Fruit fly (Drosophila melanogaster) whole organism, embryonic: ENCODE results near the gene CoRest.

ENCODE experiments used
- Bgb ChIP-seq: fragments of 200-800 bp; sonication (Bioruptor generic); IDR thresholded peaks from 2 replicates; pipeline ENCODE4 v1.3.6; 2022; ENCODE audit warnings: missing biosample characterization, missing genetic modification characterization; ENCODE audit not compliant: partially characterized antibody
- Bteb2 ChIP-seq: fragments of 200-800 bp; sonication (Bioruptor generic); optimal IDR thresholded peaks from 2 replicates; lab custom pipeline; 2016; ENCODE audit warnings: missing biosample characterization, missing genetic modification characterization
- CG12155 ChIP-seq: fragments of 200-800 bp; sonication (Bioruptor generic); optimal IDR thresholded peaks from 3 replicates; lab custom pipeline; 2016; ENCODE audit warnings: missing biosample characterization, missing genetic modification characterization
- CG12236 ChIP-seq: fragments of 200-800 bp; sonication (Bioruptor generic); optimal IDR thresholded peaks from 2 replicates; lab custom pipeline; 2016; ENCODE audit warnings: missing biosample characterization, missing genetic modification characterization
- CG13424 ChIP-seq: fragments of 200-800 bp; sonication (Bioruptor generic); optimal IDR thresholded peaks from 2 replicates; lab custom pipeline; 2019; ENCODE audit warnings: missing biosample characterization, mild to moderate bottlenecking, missing genetic modification characterization, moderate library complexity
- CG14710 ChIP-seq: fragments of 200-800 bp; sonication (Bioruptor generic); optimal IDR thresholded peaks from 3 replicates; lab custom pipeline; 2019; ENCODE audit warnings: missing biosample characterization, mild to moderate bottlenecking, missing genetic modification characterization, moderate library complexity
- CG14860 ChIP-seq: fragments of 200-800 bp; sonication (Bioruptor generic); IDR thresholded peaks from 3 replicates; pipeline ENCODE4 v1.3.6; 2022; ENCODE audit warnings: missing biosample characterization, missing genetic modification characterization; ENCODE audit not compliant: partially characterized antibody
- CG14965 ChIP-seq: fragments of 200-800 bp; sonication (Bioruptor generic); optimal IDR thresholded peaks from 2 replicates; lab custom pipeline; 2016; ENCODE audit warnings: missing biosample characterization, missing genetic modification characterization, borderline replicate concordance
- CG16779 ChIP-seq: fragments of 200-800 bp; sonication (Bioruptor generic); IDR thresholded peaks from 2 replicates; pipeline ENCODE4 v1.3.6; 2022; ENCODE audit warnings: missing biosample characterization, missing genetic modification characterization
- CG16813 ChIP-seq: fragments of 200-800 bp; sonication (Bioruptor generic); IDR thresholded peaks from 3 replicates; pipeline ENCODE4 v1.3.6; 2022; ENCODE audit warnings: missing biosample characterization, missing genetic modification characterization; ENCODE audit not compliant: partially characterized antibody
- CG1832 ChIP-seq: fragments of 200-800 bp; sonication (Bioruptor generic); optimal IDR thresholded peaks from 2 replicates; lab custom pipeline; 2017; ENCODE audit warnings: missing biosample characterization, mild to moderate bottlenecking, missing genetic modification characterization, inconsistent platforms
- CG2889 ChIP-seq: fragments of 200-800 bp; sonication (Bioruptor generic); IDR thresholded peaks from 3 replicates; pipeline ENCODE4 v1.3.6; 2022; ENCODE audit warnings: missing biosample characterization, missing genetic modification characterization
- CG30020 ChIP-seq: fragments of 200-800 bp; optimal IDR thresholded peaks from 2 replicates; lab custom pipeline; 2019; ENCODE audit warnings: missing biosample characterization, mild to moderate bottlenecking, missing genetic modification characterization, moderate library complexity
- CG32532 ChIP-seq: fragments of 200-800 bp; sonication (Bioruptor generic); IDR thresholded peaks from 2 replicates; pipeline ENCODE4 v1.3.6; 2022; ENCODE audit warnings: missing biosample characterization, missing genetic modification characterization
- CG42726 ChIP-seq: fragments of 200-800 bp; sonication (Bioruptor generic); IDR thresholded peaks from 2 replicates; pipeline ENCODE4 v1.3.6; 2022; ENCODE audit warnings: missing biosample characterization, missing genetic modification characterization; ENCODE audit not compliant: partially characterized antibody
- CG6791 ChIP-seq: fragments of 200-800 bp; sonication (Bioruptor generic); IDR thresholded peaks from 3 replicates; pipeline ENCODE4 v1.3.6; 2022; ENCODE audit warnings: missing biosample characterization, missing genetic modification characterization; ENCODE audit not compliant: partially characterized antibody
- CG7372 ChIP-seq: fragments of 200-800 bp; sonication (Bioruptor generic); IDR thresholded peaks from 2 replicates; pipeline ENCODE4 v1.3.6; 2022; ENCODE audit warnings: missing biosample characterization, missing genetic modification characterization
- CG7745 ChIP-seq: fragments of 200-800 bp; sonication (Bioruptor generic); optimal IDR thresholded peaks from 2 replicates; lab custom pipeline; 2018; ENCODE audit warnings: missing biosample characterization, mild to moderate bottlenecking, missing genetic modification characterization, moderate library complexity
- CG9215 ChIP-seq: fragments of 200-800 bp; sonication (Bioruptor generic); IDR thresholded peaks from 2 replicates; pipeline ENCODE4 v1.3.6; 2022; ENCODE audit warnings: missing biosample characterization, missing genetic modification characterization
- CHES-1-like ChIP-seq: fragments of 200-800 bp; sonication (Bioruptor generic); optimal IDR thresholded peaks from 2 replicates; lab custom pipeline; 2016; ENCODE audit warnings: missing biosample characterization, missing genetic modification characterization
- Camta ChIP-seq: fragments of 200-800 bp; sonication (Bioruptor generic); optimal IDR thresholded peaks from 2 replicates; lab custom pipeline; 2016; ENCODE audit warnings: missing biosample characterization, missing genetic modification characterization
- CkIIα-i1 ChIP-seq: fragments of 200-800 bp; sonication (Bioruptor generic); IDR thresholded peaks from 2 replicates; pipeline ENCODE4 v1.3.6; 2022; ENCODE audit warnings: missing biosample characterization, missing genetic modification characterization
- CoRest ChIP-seq: fragments of 200-800 bp; sonication (Bioruptor generic); optimal IDR thresholded peaks from 3 replicates; lab custom pipeline; 2018; ENCODE audit warnings: missing biosample characterization, mild to moderate bottlenecking, missing genetic modification characterization, moderate library complexity
- D19B ChIP-seq: fragments of 200-800 bp; sonication (Bioruptor generic); optimal IDR thresholded peaks from 2 replicates; lab custom pipeline; 2017; ENCODE audit warnings: missing biosample characterization, mild to moderate bottlenecking, missing genetic modification characterization
- Dip3 ChIP-seq: fragments of 200-800 bp; sonication (Bioruptor generic); optimal IDR thresholded peaks from 3 replicates; lab custom pipeline; 2016; ENCODE audit warnings: missing biosample characterization, missing genetic modification characterization
- Doc3 ChIP-seq: fragments of 200-800 bp; sonication (Bioruptor generic); IDR thresholded peaks from 3 replicates; pipeline ENCODE4 v1.3.6; 2022; ENCODE audit warnings: missing biosample characterization, missing genetic modification characterization; ENCODE audit not compliant: partially characterized antibody
- E2f2 ChIP-seq: fragments of 200-800 bp; sonication (Bioruptor generic); IDR thresholded peaks from 2 replicates; pipeline ENCODE4 v1.3.6; 2022; ENCODE audit warnings: missing biosample characterization, missing genetic modification characterization
- HLH54F ChIP-seq: fragments of 200-800 bp; sonication (Bioruptor generic); optimal IDR thresholded peaks from 3 replicates; lab custom pipeline; 2016; ENCODE audit warnings: missing biosample characterization, missing genetic modification characterization
- MBD-R2 ChIP-seq: fragments of 200-800 bp; sonication (Bioruptor generic); IDR thresholded peaks from 2 replicates; pipeline ENCODE4 v1.3.6; 2022; ENCODE audit warnings: missing biosample characterization, missing genetic modification characterization
- Myb ChIP-seq: fragments of 200-800 bp; sonication (Bioruptor generic); optimal IDR thresholded peaks from 2 replicates; lab custom pipeline; 2016; ENCODE audit warnings: missing biosample characterization, missing genetic modification characterization
- NFAT ChIP-seq: fragments of 200-800 bp; sonication (Bioruptor generic); IDR thresholded peaks from 2 replicates; pipeline ENCODE4 v1.3.6; 2022; ENCODE audit warnings: missing biosample characterization, missing genetic modification characterization
- Stat92E ChIP-seq, 3 experiments: fragments of >200 bp in 2 of 3; fragments of 200-800 bp in 1 of 3; sonication (Bioruptor generic) in 1 of 3; optimal IDR thresholded peaks; 2 replicates each; lab custom pipeline; 2017 to 2019; ENCODE audit warnings: missing biosample characterization in 3 of 3, missing genetic modification characterization in 3 of 3, mild to moderate bottlenecking in 1 of 3, moderate library complexity in 1 of 3
- Trl ChIP-seq, 3 experiments: fragments of >200 bp in 2 of 3; fragments of 200-800 bp in 1 of 3; sonication (Bioruptor generic) in 1 of 3; optimal IDR thresholded peaks; 2 replicates in 1 of 3; 3 replicates in 2 of 3; lab custom pipeline; 2016 to 2017; ENCODE audit warnings: missing biosample characterization in 1 of 3, missing genetic modification characterization in 1 of 3
- ab ChIP-seq: fragments of 200-800 bp; sonication (Bioruptor generic); optimal IDR thresholded peaks from 2 replicates; lab custom pipeline; 2016; ENCODE audit warnings: missing biosample characterization, missing genetic modification characterization
- ato ChIP-seq: fragments of 200-800 bp; sonication (Bioruptor generic); IDR thresholded peaks from 2 replicates; pipeline ENCODE4 v1.3.6; 2022; ENCODE audit warnings: missing biosample characterization, missing genetic modification characterization; ENCODE audit not compliant: partially characterized antibody
- crol ChIP-seq: fragments of 200-800 bp; sonication (Bioruptor generic); IDR thresholded peaks from 2 replicates; pipeline ENCODE4 v1.3.6; 2022; ENCODE audit warnings: missing biosample characterization, missing genetic modification characterization
- dpn ChIP-seq, 2 experiments: fragments of 200-800 bp; sonication (Bioruptor generic); optimal IDR thresholded peaks; 3 replicates each; lab custom pipeline; 2016; ENCODE audit warnings: missing biosample characterization in 2 of 2, missing genetic modification characterization in 2 of 2
- gsb-n ChIP-seq: fragments of 200-800 bp; sonication (Bioruptor generic); optimal IDR thresholded peaks from 3 replicates; lab custom pipeline; 2018; ENCODE audit warnings: missing biosample characterization, mild to moderate bottlenecking, missing genetic modification characterization
- hkb ChIP-seq, 2 experiments: fragments of 200-800 bp in 1 of 2; fragments of >200 bp in 1 of 2; sonication (Bioruptor generic) in 1 of 2; IDR thresholded peaks in 1 of 2; optimal IDR thresholded peaks in 1 of 2; 2 replicates each; pipeline versions ENCODE4 v1.3.6 to Lab custom; 2017 to 2022; ENCODE audit warnings: missing biosample characterization in 1 of 2, missing genetic modification characterization in 1 of 2
- inv ChIP-seq: fragments of 200-800 bp; sonication (Bioruptor generic); IDR thresholded peaks from 2 replicates; pipeline ENCODE4 v1.3.6; 2022; ENCODE audit warnings: missing biosample characterization, missing genetic modification characterization; ENCODE audit not compliant: partially characterized antibody
- klu ChIP-seq: fragments of 200-800 bp; sonication (Bioruptor generic); IDR thresholded peaks from 2 replicates; pipeline ENCODE4 v1.3.6; 2022; ENCODE audit warnings: missing biosample characterization, missing genetic modification characterization
- mirr ChIP-seq: fragments of 200-800 bp; sonication (Bioruptor generic); optimal IDR thresholded peaks from 3 replicates; lab custom pipeline; 2018; ENCODE audit warnings: missing biosample characterization, mild to moderate bottlenecking, missing genetic modification characterization
- mld ChIP-seq: fragments of 200-800 bp; sonication (Bioruptor generic); IDR thresholded peaks from 3 replicates; pipeline ENCODE4 v1.3.6; 2022; ENCODE audit warnings: missing biosample characterization, missing genetic modification characterization; ENCODE audit not compliant: partially characterized antibody
- ro ChIP-seq: fragments of 200-800 bp; sonication (Bioruptor generic); IDR thresholded peaks from 2 replicates; pipeline ENCODE4 v1.3.6; 2022; ENCODE audit warnings: missing biosample characterization, missing genetic modification characterization
- schlank ChIP-seq: fragments of 200-800 bp; sonication (Bioruptor generic); optimal IDR thresholded peaks from 2 replicates; lab custom pipeline; 2018; ENCODE audit warnings: missing biosample characterization, mild to moderate bottlenecking, missing genetic modification characterization
- ssp ChIP-seq: fragments of 200-800 bp; sonication (Bioruptor generic); IDR thresholded peaks from 2 replicates; pipeline ENCODE4 v1.3.6; 2022; ENCODE audit warnings: missing biosample characterization, missing genetic modification characterization
- tin ChIP-seq: fragments of 200-800 bp; sonication (Bioruptor generic); optimal IDR thresholded peaks from 3 replicates; lab custom pipeline; 2016; ENCODE audit warnings: missing biosample characterization, missing genetic modification characterization

CoRest gene

dm6 chrX:19521753-19522383, at the start of gene CoRest, which contains the start of gene Idh3a:
Gene CoRest, plus strand, starts transcription at chrX:19521929.
Gene Idh3a, minus strand, starts transcription at chrX:19521810.
- TF ChIP-seq CG12155 (GFP tag; lab: Kevin White, UChicago) (no peak), Stat92E (GFP tag; optimal IDR thresholded peaks at IDR 0.05; lab: Kevin White, UChicago) (no peak), mirr (GFP tag; lab: Kevin White, UChicago) (peak; percentile 13), inv (GFP tag; lab: Robert Waterston, UW) (peak; percentile 69), CG14965 (no peak), CG13424 (tag; lab: Kevin White, UChicago) (peak; percentile 12), crol (GFP tag; lab: Robert Waterston, UW) (no peak), Doc3 (peak; percentile 53; the same call in 2 of the 3 replicates), mld (GFP tag; lab: Robert Waterston, UW) (no peak), ssp (0 out of 2 replicates have a peak, but pooled peaks have one; percentile 20), gsb-n (tag; lab: Kevin White, UChicago) (no peak), hkb (optimal IDR thresholded peaks at IDR 0.05; lab: Kevin White, UChicago) (no peak), hkb (GFP tag; IDR thresholded peaks at IDR 0.05; lab: Robert Waterston, UW) (no peak), CG7745 (tag; lab: Kevin White, UChicago) (no peak), tin (GFP tag; lab: Kevin White, UChicago) (no peak), CG6791 (GFP tag; lab: Robert Waterston, UW) (peak; percentile 54; the same call in 2 of the 3 replicates), E2f2 (GFP tag; lab: Robert Waterston, UW) (peak; percentile 63), CG12236 (no peak), Camta (GFP tag; lab: Kevin White, UChicago) (peak; percentile 15), CG42726 (GFP tag; lab: Robert Waterston, UW) (0 out of 2 replicates have a peak, but pooled peaks have one; percentile 14), CG30020 (tag; lab: Kevin White, UChicago) (peak; percentile 33), CG1832 (GFP tag; lab: Kevin White, UChicago) (no peak), CkIIα-i1 (no peak), CG9215 (GFP tag; lab: Robert Waterston, UW) (peak; percentile 54), CoRest (peak; percentile 69), Bteb2 (GFP tag; lab: Kevin White, UChicago) (no peak), ro (no peak), CG16779 (GFP tag; lab: Robert Waterston, UW) (no peak), Dip3 (GFP tag; lab: Kevin White, UChicago) (no peak), CG32532 (GFP tag; lab: Robert Waterston, UW) (peak; percentile 64), Myb (GFP tag; lab: Kevin White, UChicago) (peak; percentile 76), Bgb (peak; percentile 63; the same call in 1 of the 2 replicates), ato (GFP tag; lab: Robert Waterston, UW) (peak; percentile 27; the same call in 1 of the 2 replicates), schlank (tag; lab: Kevin White, UChicago) (no peak), klu (peak; percentile 78), Trl (optimal IDR thresholded peaks at IDR 0.05; lab: Kevin White, UChicago) (no peak), Trl (GFP tag; optimal IDR thresholded peaks at IDR 0.05; lab: Kevin White, UChicago) (peak; percentile 1), dpn (GFP tag; optimal IDR thresholded peaks at IDR 0.05; lab: Kevin White, UChicago) (peak; percentile 15 to 41), D19B (GFP tag; lab: Kevin White, UChicago) (no peak), CG16813 (GFP tag; lab: Robert Waterston, UW) (peak; percentile 81), CG14710 (tag; lab: Kevin White, UChicago) (peak; percentile 63), MBD-R2 (GFP tag; lab: Robert Waterston, UW) (peak; percentile 58), CG14860 (GFP tag; lab: Robert Waterston, UW) (peak; percentile 68; the same call in 2 of the 3 replicates), NFAT (GFP tag; lab: Robert Waterston, UW) (0 out of 2 replicates have a peak, but pooled peaks have one; percentile 17), CG2889 (GFP tag; lab: Robert Waterston, UW) (0 out of 3 replicates have a peak, but pooled peaks have one; percentile 26), CHES-1-like (GFP tag; lab: Kevin White, UChicago) (peak; percentile 24), ab (no peak), HLH54F (GFP tag; lab: Kevin White, UChicago) (peak; percentile 40), CG7372 (GFP tag; lab: Robert Waterston, UW) (0 out of 2 replicates have a peak, but pooled peaks have one; percentile 41)
